Worm (Caenorhabditis elegans): ENCODE data around the gene srbc-70.

srbc-70 gene

ce11 chrIV:4215349-4215748 is 12.5 kb downstream of the srbc-70 start (continued):
- TF ChIP-seq lin-40 (tag; optimal IDR thresholded peaks at IDR 0.05) (peak; percentile 59), K11D2.4 (GFP tag; IDR thresholded peaks at IDR 0.05) (peak; percentile 35; the same call in 1 of the 2 replicates), egl-44 (GFP tag; IDR thresholded peaks at IDR 0.05) (0 out of 2 replicates have a peak, but pooled peaks have one; percentile 43), attf-5 (GFP tag; optimal IDR thresholded peaks at IDR 0.05) (peak; percentile 40), bed-1 (GFP tag; IDR thresholded peaks at IDR 0.05) (no peak)

- TF ChIP-seq nhr-80 (tag; optimal IDR thresholded peaks at IDR 0.05) (peak; percentile 54), ekl-4 (GFP tag; IDR thresholded peaks at IDR 0.05) (no peak), ceh-27 (GFP tag; optimal IDR thresholded peaks at IDR 0.05) (no peak), ztf-26 (tag; optimal IDR thresholded peaks at IDR 0.05) (no peak), atf-7 (tag; optimal IDR thresholded peaks at IDR 0.05) (peak; percentile 95)
Measured at ce11 chrIV:4212733-4213132, 15.1 kb downstream of the srbc-70 start.

- no peak for TF ChIP-seq hrde-1 (tag; optimal IDR thresholded peaks at IDR 0.05; ENCODE audit: borderline replicate concordance)
- TF ChIP-seq zfh-2 (GFP tag; conservative IDR thresholded peaks at IDR 0.05): peak; percentile 90
- no peak for TF ChIP-seq dpl-1 (GFP tag; optimal IDR thresholded peaks at IDR 0.05)
Measured at ce11 chrIV:4210868-4211267, 16.9 kb downstream of the srbc-70 start.

- TF ChIP-seq F37B4.10 (GFP tag; IDR thresholded peaks at IDR 0.05): no peak
- peak; percentile 45 for TF ChIP-seq pha-4 (tag; optimal IDR thresholded peaks at IDR 0.05)
Measured at ce11 chrIV:4209084-4209483, 18.7 kb downstream of the srbc-70 start.

ce11 chrIV:4207088-4207487 is 20.7 kb downstream of the srbc-70 start, which contains the start of gene osgn-1:
Gene osgn-1, plus strand, starts transcription at chrIV:4207388.
- TF ChIP-seq bed-2 (GFP tag; IDR thresholded peaks at IDR 0.05): no peak
- no peak for TF ChIP-seq atf-7 (tag; optimal IDR thresholded peaks at IDR 0.05)
- no peak for TF ChIP-seq attf-3 (GFP tag; conservative IDR thresholded peaks at IDR 0.05)
- TF ChIP-seq dpl-1 (GFP tag; optimal IDR thresholded peaks at IDR 0.05): no peak
- TF ChIP-seq T07F8.4 (tag; optimal IDR thresholded peaks at IDR 0.05): no peak
- no peak for TF ChIP-seq Y67H2A.10 (GFP tag; conservative IDR thresholded peaks at IDR 0.05)
- TF ChIP-seq ceh-40 (GFP tag; IDR thresholded peaks at IDR 0.05): no peak
- TF ChIP-seq pha-4 (tag; optimal IDR thresholded peaks at IDR 0.05): no peak
- TF ChIP-seq rec-8 (tag; optimal IDR thresholded peaks at IDR 0.05): no peak
- TF ChIP-seq ceh-91 (GFP tag; IDR thresholded peaks at IDR 0.05): no peak
- TF ChIP-seq chd-7 (tag; optimal IDR thresholded peaks at IDR 0.05): no peak
- no peak for TF ChIP-seq ceh-100 (GFP tag; IDR thresholded peaks at IDR 0.05)
- no peak for TF ChIP-seq ztf-26 (tag; optimal IDR thresholded peaks at IDR 0.05)
- no peak for TF ChIP-seq D2030.7 (GFP tag; IDR thresholded peaks at IDR 0.05)
- TF ChIP-seq nhr-179 (tag; optimal IDR thresholded peaks at IDR 0.05): no peak
- no peak for TF ChIP-seq him-1 (tag; optimal IDR thresholded peaks at IDR 0.05)
- TF ChIP-seq B0035.1 (tag; optimal IDR thresholded peaks at IDR 0.05): no peak
- no peak for TF ChIP-seq T26A5.8 (tag; optimal IDR thresholded peaks at IDR 0.05)

ce11 chrIV:4204275-4204674 is 23.5 kb downstream of the srbc-70 start, which contains the start of gene pax-2:
Gene pax-2, minus strand, starts transcription at chrIV:4204375.
- TF ChIP-seq bed-1 (GFP tag; IDR thresholded peaks at IDR 0.05) (no peak), dpl-1 (GFP tag; optimal IDR thresholded peaks at IDR 0.05) (no peak), dox-1 (GFP tag; IDR thresholded peaks at IDR 0.05) (no peak), F52B5.7 (tag; optimal IDR thresholded peaks at IDR 0.05) (no peak), madf-6 (GFP tag; IDR thresholded peaks at IDR 0.05) (no peak), rpc-1 (optimal IDR thresholded peaks at IDR 0.05) (no peak), rpc-1 (tag; optimal IDR thresholded peaks at IDR 0.05) (no peak), C06A6.2 (GFP tag; conservative IDR thresholded peaks at IDR 0.05) (no peak), nhr-120 (GFP tag; IDR thresholded peaks at IDR 0.05) (no peak), Y79H2A.3 (GFP tag; conservative IDR thresholded peaks at IDR 0.05) (no peak), snpc-4 (GFP tag; optimal IDR thresholded peaks at IDR 0.05) (no peak), snpc-4 (tag; optimal IDR thresholded peaks at IDR 0.05) (no peak), ceh-27 (GFP tag; optimal IDR thresholded peaks at IDR 0.05) (no peak), B0336.3 (GFP tag; IDR thresholded peaks at IDR 0.05) (no peak)

Data from whole organism, young adult.